Worm (Caenorhabditis elegans) whole organism, L4 larva: ENCODE measurements around the gene F46B6.9.

Experiments used
- F10B5.3 ChIP-seq: sonication (generic microtip); optimal IDR thresholded peaks from 2 replicates; lab custom pipeline; 2016; ENCODE audit warnings: mild to moderate bottlenecking, missing genetic modification characterization, missing compliant biosample characterization
- R02D3.7 ChIP-seq: fragments of 150-350 bp; sonication (generic microtip); optimal IDR thresholded peaks from 3 replicates; lab custom pipeline; 2014; ENCODE audit warnings: missing biosample characterization, missing genetic modification characterization
- T26A8.4 ChIP-seq: fragments of 200-800 bp; sonication (Bioruptor generic); IDR thresholded peaks from 2 replicates; pipeline ENCODE4 v1.3.6; 2022; ENCODE audit warnings: missing genetic modification characterization, missing compliant biosample characterization
- Y5F2A.4 ChIP-seq: fragments of 200-800 bp; sonication (Bioruptor generic); optimal IDR thresholded peaks from 2 replicates; lab custom pipeline; 2018; ENCODE audit warnings: mild to moderate bottlenecking, missing genetic modification characterization, missing compliant biosample characterization
- Y75B8A.6 ChIP-seq: fragments of 200-800 bp; sonication (Bioruptor generic); IDR thresholded peaks from 2 replicates; pipeline ENCODE4 v1.3.6; 2022; ENCODE audit warnings: missing genetic modification reagents, missing genetic modification characterization, missing compliant biosample characterization
- ZK337.2 ChIP-seq: fragments of 200-800 bp; sonication (Bioruptor generic); IDR thresholded peaks from 2 replicates; pipeline ENCODE4 v1.3.6; 2022; ENCODE audit warnings: missing genetic modification reagents, missing genetic modification characterization, missing compliant biosample characterization
- aha-1 ChIP-seq: fragments of 150-350 bp; peaks from one replicate; lab custom pipeline; 2014; ENCODE audit warnings: missing biosample characterization, missing genetic modification characterization
- ama-1 ChIP-seq: fragments of 150-350 bp; optimal IDR thresholded peaks from 2 replicates; lab custom pipeline; 2014; ENCODE audit warnings: inconsistent platforms, mixed read lengths
- attf-4 ChIP-seq: sonication (generic microtip); optimal IDR thresholded peaks from 3 replicates; lab custom pipeline; 2017; ENCODE audit warnings: missing biosample characterization, missing genetic modification characterization
- ceh-62 ChIP-seq: sonication (generic microtip); optimal IDR thresholded peaks from 2 replicates; lab custom pipeline; 2017; ENCODE audit warnings: missing biosample characterization, missing genetic modification characterization
- ces-1 ChIP-seq: fragments of 150-350 bp; sonication (generic microtip); optimal IDR thresholded peaks from 4 replicates; lab custom pipeline; 2014; ENCODE audit warnings: missing biosample characterization, missing genetic modification reagents, missing genetic modification characterization
- cey-2 ChIP-seq: sonication (generic microtip); optimal IDR thresholded peaks from 3 replicates; lab custom pipeline; 2017; ENCODE audit warnings: missing genetic modification characterization, mild to moderate bottlenecking, missing compliant biosample characterization, antibody characterized with exemption, borderline replicate concordance; ENCODE audit not compliant: insufficient read depth
- daf-8 ChIP-seq: fragments of 200-800 bp; sonication (Bioruptor generic); IDR thresholded peaks from 2 replicates; pipeline ENCODE4 v1.3.6; 2022; ENCODE audit warnings: missing genetic modification characterization, missing compliant biosample characterization
- dmd-8 ChIP-seq: fragments of 200-800 bp; sonication (Bioruptor generic); IDR thresholded peaks from 2 replicates; pipeline ENCODE4 v1.3.6; 2022; ENCODE audit warnings: missing genetic modification characterization, missing compliant biosample characterization
- dpl-1 ChIP-seq: fragments of 150-350 bp; optimal IDR thresholded peaks from 2 replicates; lab custom pipeline; 2014; ENCODE audit warnings: missing biosample characterization, missing genetic modification reagents, missing genetic modification characterization
- dve-1 ChIP-seq: sonication (generic microtip); optimal IDR thresholded peaks from 2 replicates; lab custom pipeline; 2017; ENCODE audit warnings: antibody characterized with exemption, mild to moderate bottlenecking, missing genetic modification characterization, missing compliant biosample characterization; ENCODE audit not compliant: insufficient read depth
- fkh-10 ChIP-seq: fragments of 150-350 bp; optimal IDR thresholded peaks from 2 replicates; lab custom pipeline; 2014; ENCODE audit warnings: missing biosample characterization, missing genetic modification reagents, missing genetic modification characterization
- hif-1 ChIP-seq, 2 experiments: sonication (generic microtip); optimal IDR thresholded peaks; 2 replicates each; lab custom pipeline; 2016 to 2017; ENCODE audit warnings: missing compliant biosample characterization in 2 of 2, missing genetic modification characterization in 2 of 2, missing genetic modification reagents in 2 of 2, missing genotype in 2 of 2, mild to moderate bottlenecking in 1 of 2
- jun-1 ChIP-seq: fragments of 150-350 bp; optimal IDR thresholded peaks from 2 replicates; lab custom pipeline; 2014; ENCODE audit warnings: missing biosample characterization, missing genetic modification reagents, missing genetic modification characterization
- lim-7 ChIP-seq: fragments of 200-800 bp; sonication (Bioruptor generic); IDR thresholded peaks from 2 replicates; pipeline ENCODE4 v1.3.6; 2022; ENCODE audit warnings: missing genetic modification characterization, missing compliant biosample characterization
- lin-1 ChIP-seq: fragments of 200-800 bp; sonication (Bioruptor generic); IDR thresholded peaks from 2 replicates; pipeline ENCODE4 v1.3.6; 2022; ENCODE audit warnings: missing genetic modification reagents, missing genetic modification characterization, missing compliant biosample characterization
- lin-13 ChIP-seq: fragments of 150-350 bp; optimal IDR thresholded peaks from 2 replicates; lab custom pipeline; 2014; ENCODE audit warnings: missing biosample characterization, missing genetic modification reagents, missing genetic modification characterization
- lin-29 ChIP-seq: fragments of 200-800 bp; sonication (Bioruptor generic); IDR thresholded peaks from 2 replicates; pipeline ENCODE4 v1.3.6; 2022; ENCODE audit warnings: missing genetic modification reagents, missing genetic modification characterization, missing compliant biosample characterization
- lin-38 ChIP-seq: fragments of 200-800 bp; sonication (Bioruptor generic); IDR thresholded peaks from 2 replicates; pipeline ENCODE4 v1.3.6; 2022; ENCODE audit warnings: missing genetic modification reagents, missing genetic modification characterization, missing compliant biosample characterization
- lin-39 ChIP-seq: fragments of 150-350 bp; optimal IDR thresholded peaks from 2 replicates; lab custom pipeline; 2014; ENCODE audit warnings: missing biosample characterization, missing genetic modification reagents, missing genetic modification characterization
- lir-3 ChIP-seq: sonication (generic microtip); optimal IDR thresholded peaks from 2 replicates; lab custom pipeline; 2016; ENCODE audit warnings: mild to moderate bottlenecking, missing genetic modification characterization, missing compliant biosample characterization
- lsy-2 ChIP-seq, 2 experiments: fragments of 150-350 bp in 1 of 2; sonication (generic microtip) in 1 of 2; optimal IDR thresholded peaks; 2 replicates each; lab custom pipeline; 2014 to 2017; ENCODE audit warnings: missing biosample characterization in 2 of 2, missing genetic modification characterization in 2 of 2
- nhr-111 ChIP-seq: fragments of 200-800 bp; sonication (Bioruptor generic); optimal IDR thresholded peaks from 2 replicates; lab custom pipeline; 2018; ENCODE audit warnings: mild to moderate bottlenecking, missing genetic modification characterization, missing compliant biosample characterization
- nhr-237 ChIP-seq: sonication (generic microtip); optimal IDR thresholded peaks from 2 replicates; lab custom pipeline; 2017; ENCODE audit warnings: missing biosample characterization, missing genetic modification characterization
- nhr-25 ChIP-seq: sonication (generic microtip); optimal IDR thresholded peaks from 2 replicates; lab custom pipeline; 2017; ENCODE audit warnings: missing genetic modification characterization, mild to moderate bottlenecking, missing compliant biosample characterization, antibody characterized with exemption, moderate library complexity, borderline replicate concordance; ENCODE audit not compliant: insufficient read depth
- nhr-41 ChIP-seq: fragments of 200-800 bp; sonication (Bioruptor generic); IDR thresholded peaks from 2 replicates; pipeline ENCODE4 v1.3.6; 2022; ENCODE audit warnings: missing genetic modification reagents, missing genetic modification characterization, missing compliant biosample characterization
- nhr-6 ChIP-seq: fragments of 150-350 bp; optimal IDR thresholded peaks from 2 replicates; lab custom pipeline; 2014; ENCODE audit warnings: missing biosample characterization, missing genetic modification characterization
- saeg-2 ChIP-seq: fragments of 200-800 bp; sonication (Bioruptor generic); IDR thresholded peaks from 2 replicates; pipeline ENCODE4 v1.3.6; 2022; ENCODE audit warnings: missing genetic modification reagents, missing genetic modification characterization, missing compliant biosample characterization
- sdz-12 ChIP-seq: fragments of 200-800 bp; sonication (Bioruptor generic); optimal IDR thresholded peaks from 2 replicates; lab custom pipeline; 2018; ENCODE audit warnings: mild to moderate bottlenecking, missing genetic modification characterization, missing compliant biosample characterization
- snpc-1.2 ChIP-seq: fragments of 200-800 bp; sonication (Bioruptor generic); IDR thresholded peaks from 2 replicates; pipeline ENCODE4 v1.3.6; 2022; ENCODE audit warnings: missing genetic modification reagents, missing genetic modification characterization, missing compliant biosample characterization
- snpc-4 ChIP-seq: fragments of 150-350 bp; optimal IDR thresholded peaks from 2 replicates; lab custom pipeline; 2014; ENCODE audit warnings: missing biosample characterization, missing genetic modification characterization
- unc-130 ChIP-seq: sonication (generic microtip); optimal IDR thresholded peaks from 2 replicates; lab custom pipeline; 2016; ENCODE audit warnings: missing genetic modification reagents, missing genetic modification characterization, missing compliant biosample characterization
- unc-62 ChIP-seq, 3 experiments: fragments of 150-350 bp in 1 of 3; sonication (generic microtip); optimal IDR thresholded peaks in 2 of 3; peaks in 1 of 3; 1 replicate in 1 of 3; 2 replicates in 2 of 3; lab custom pipeline; 2014 to 2017; ENCODE audit warnings: missing biosample characterization in 3 of 3, missing genetic modification characterization in 3 of 3, missing genetic modification reagents in 3 of 3, missing genotype in 1 of 3
- zag-1 ChIP-seq: fragments of 150-350 bp; optimal IDR thresholded peaks from 2 replicates; lab custom pipeline; 2014; ENCODE audit warnings: missing biosample characterization, missing genetic modification characterization
- zip-11 ChIP-seq: fragments of 200-800 bp; sonication (Bioruptor generic); IDR thresholded peaks from 2 replicates; pipeline ENCODE4 v1.3.6; 2022; ENCODE audit warnings: missing genetic modification characterization, missing compliant biosample characterization

F46B6.9 gene

ce11 chrV:9777645-9778044, 19.0 kb upstream of the F46B6.9 start, which contains the start of gene smg-4:
Gene smg-4, minus strand, starts transcription at chrV:9777745.
- TF ChIP-seq cey-2 (tag; lab: Kevin White, UChicago) = no peak
- TF ChIP-seq dmd-8 (GFP tag; lab: Robert Waterston, UW) = no peak
- TF ChIP-seq lin-39 (tag; lab: Kevin White, UChicago) = no peak
- no peak for TF ChIP-seq ZK337.2 (GFP tag; lab: Robert Waterston, UW)
- TF ChIP-seq hif-1 (tag; optimal IDR thresholded peaks at IDR 0.05; lab: Kevin White, UChicago) = no peak
- no peak for TF ChIP-seq ama-1 (lab: Kevin White, UChicago)
- no peak for TF ChIP-seq zag-1
- no peak for TF ChIP-seq attf-4 (tag; lab: Kevin White, UChicago)
- no peak for TF ChIP-seq zip-11 (GFP tag; lab: Robert Waterston, UW)
- no peak for TF ChIP-seq aha-1
- no peak for TF ChIP-seq snpc-1.2 (GFP tag; lab: Robert Waterston, UW)
- no peak for TF ChIP-seq unc-130 (GFP tag; lab: Kevin White, UChicago)
- TF ChIP-seq ceh-62 = no peak
- no peak for TF ChIP-seq sdz-12 (GFP tag; lab: Kevin White, UChicago)
- no peak for TF ChIP-seq snpc-4 (tag; lab: Kevin White, UChicago)

DNA sequence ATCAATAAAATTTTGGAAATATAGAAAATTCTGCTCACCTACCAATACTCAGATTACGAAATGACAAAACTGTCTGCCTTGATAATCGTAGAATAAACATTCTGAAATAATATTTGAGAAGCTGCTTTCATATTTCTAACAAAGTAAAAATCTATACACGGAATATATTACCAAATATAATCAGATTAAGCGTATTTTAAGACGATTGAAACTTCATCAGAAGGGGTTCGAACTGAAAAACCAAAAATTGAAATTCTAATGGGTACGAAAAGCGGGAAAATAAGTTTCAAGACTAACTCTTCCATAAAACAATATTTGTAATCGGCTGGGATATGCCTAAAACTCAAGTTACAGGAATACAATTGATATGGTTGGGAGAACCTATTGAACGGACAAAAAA, 17.2 kb upstream of the F46B6.9 start, which contains the start of gene F46B6.4:
TSS of gene F46B6.4 (minus strand) at position 101 of the 400 bp plus-strand sequence.
- TF ChIP-seq lim-7 (GFP tag; lab: Robert Waterston, UW) (no peak), zag-1 (no peak), lin-29 (GFP tag; lab: Robert Waterston, UW) (no peak), jun-1 (no peak), R02D3.7 (tag; lab: Kevin White, UChicago) (no peak), daf-8 (GFP tag; lab: Robert Waterston, UW) (no peak), lin-38 (no peak), sdz-12 (GFP tag; lab: Kevin White, UChicago) (no peak), T26A8.4 (no peak), lin-13 (no peak), saeg-2 (no peak), lir-3 (no peak), nhr-6 (tag; lab: Kevin White, UChicago) (no peak), dmd-8 (GFP tag; lab: Robert Waterston, UW) (no peak), lin-1 (GFP tag; lab: Robert Waterston, UW) (no peak), zip-11 (GFP tag; lab: Robert Waterston, UW) (no peak), F10B5.3 (tag; lab: Kevin White, UChicago) (no peak), nhr-41 (no peak)

- TF ChIP-seq unc-62 (GFP tag; optimal IDR thresholded peaks at IDR 0.05 in 1 of 2; lab: Kevin White, UChicago) (peak in 1 of 2 experiments; percentile 91), unc-62 (tag; optimal IDR thresholded peaks at IDR 0.05; lab: Kevin White, UChicago) (no peak), Y75B8A.6 (GFP tag; lab: Robert Waterston, UW) (no peak), dpl-1 (GFP tag; lab: Kevin White, UChicago) (no peak)
These were observed 14.6 kb upstream of the F46B6.9 start for ce11 chrV:9782045-9782444.

ce11 chrV:9782969-9783368, 13.7 kb upstream of the F46B6.9 start, which contains the start of gene F46B6.5:
Gene F46B6.5, minus strand, starts transcription at chrV:9783069.
- TF ChIP-seq Y5F2A.4 (GFP tag; lab: Kevin White, UChicago) = no peak
- no peak for TF ChIP-seq attf-4 (tag; lab: Kevin White, UChicago)
- TF ChIP-seq ceh-62 = no peak
- TF ChIP-seq jun-1 = no peak
- no peak for TF ChIP-seq nhr-25 (tag; lab: Kevin White, UChicago)
- TF ChIP-seq lir-3 = no peak
- TF ChIP-seq fkh-10 (GFP tag; lab: Kevin White, UChicago) = no peak
- TF ChIP-seq lsy-2 (tag; optimal IDR thresholded peaks at IDR 0.05; lab: Kevin White, UChicago) = no peak
- no peak for TF ChIP-seq dpl-1 (GFP tag; lab: Kevin White, UChicago)
- no peak for TF ChIP-seq nhr-111
- TF ChIP-seq nhr-237 (tag; lab: Kevin White, UChicago) = no peak
- TF ChIP-seq dve-1 (tag; lab: Kevin White, UChicago) = no peak
- no peak for TF ChIP-seq ces-1
